Worm (Caenorhabditis elegans) whole organism, young adult: Measurements from ENCODE around the gene F57B9.3.

Experiments
- B0019.2 ChIP-seq: fragments of 200-800 bp; sonication (Bioruptor generic); conservative IDR thresholded peaks from 2 replicates; pipeline ENCODE4 v1.3.6; 2022; ENCODE audit warnings: missing genetic modification reagents, missing genetic modification characterization, missing compliant biosample characterization
- B0261.1 ChIP-seq: sonication (generic microtip); optimal IDR thresholded peaks from 2 replicates; lab custom pipeline; 2016; ENCODE audit warnings: mild to moderate bottlenecking, missing genetic modification characterization, moderate library complexity, missing compliant biosample characterization
- C06A6.2 ChIP-seq: fragments of 200-800 bp; sonication (Bioruptor generic); conservative IDR thresholded peaks from 2 replicates; pipeline ENCODE4 v1.3.6; 2022; ENCODE audit warnings: missing genetic modification characterization, missing compliant biosample characterization
- D2030.7 ChIP-seq: fragments of 200-800 bp; sonication (Bioruptor generic); IDR thresholded peaks from 2 replicates; pipeline ENCODE4 v1.3.6; 2022; ENCODE audit warnings: missing genetic modification reagents, missing genetic modification characterization, missing compliant biosample characterization
- F22D6.2 ChIP-seq: sonication (generic microtip); optimal IDR thresholded peaks from 2 replicates; lab custom pipeline; 2016; ENCODE audit warnings: mild to moderate bottlenecking, missing genetic modification characterization, missing compliant biosample characterization
- F55B11.4 ChIP-seq: sonication (generic microtip); optimal IDR thresholded peaks from 2 replicates; lab custom pipeline; 2016; ENCODE audit warnings: missing compliant biosample characterization, missing genetic modification characterization, borderline replicate concordance; ENCODE audit not compliant: insufficient read depth
- K11D2.4 ChIP-seq: fragments of 200-800 bp; sonication (Bioruptor generic); IDR thresholded peaks from 2 replicates; pipeline ENCODE4 v1.3.6; 2022; ENCODE audit warnings: missing genetic modification reagents, missing genetic modification characterization, missing compliant biosample characterization
- T07F8.4 ChIP-seq: sonication (generic microtip); optimal IDR thresholded peaks from 2 replicates; lab custom pipeline; 2016; ENCODE audit warnings: mild to moderate bottlenecking, missing genetic modification characterization, moderate library complexity, missing compliant biosample characterization
- T26A5.8 ChIP-seq: sonication (generic microtip); optimal IDR thresholded peaks from 2 replicates; lab custom pipeline; 2016; ENCODE audit warnings: missing genetic modification characterization, missing compliant biosample characterization
- Y53F4B.3 ChIP-seq: fragments of 200-800 bp; sonication (Bioruptor generic); IDR thresholded peaks from 2 replicates; pipeline ENCODE4 v1.3.6; 2022; ENCODE audit warnings: missing genetic modification reagents, missing genetic modification characterization, missing compliant biosample characterization
- Y53G8AR.9 ChIP-seq: fragments of 200-800 bp; sonication (Bioruptor generic); conservative IDR thresholded peaks from 2 replicates; pipeline ENCODE4 v1.3.6; 2022; ENCODE audit warnings: missing genetic modification reagents, missing genetic modification characterization, missing compliant biosample characterization
- Y56A3A.18 ChIP-seq: fragments of 200-800 bp; sonication (Bioruptor generic); IDR thresholded peaks from 2 replicates; pipeline ENCODE4 v1.3.6; 2022; ENCODE audit warnings: missing genetic modification reagents, missing genetic modification characterization, missing compliant biosample characterization
- Y79H2A.3 ChIP-seq: fragments of 200-800 bp; sonication (Bioruptor generic); conservative IDR thresholded peaks from 2 replicates; pipeline ENCODE4 v1.3.6; 2022; ENCODE audit warnings: missing genetic modification reagents, missing genetic modification characterization, missing compliant biosample characterization
- ama-1 ChIP-seq, 3 experiments: fragments of 150-350 bp in 1 of 3; sonication (generic microtip) in 2 of 3; optimal IDR thresholded peaks; 2 replicates each; lab custom pipeline; 2014 to 2018; ENCODE audit warnings: missing biosample characterization in 2 of 3, missing genetic modification characterization in 2 of 3, missing genetic modification reagents in 2 of 3
- aptf-3 ChIP-seq: fragments of 200-800 bp; sonication (Bioruptor generic); IDR thresholded peaks from 2 replicates; pipeline ENCODE4 v1.3.6; 2022; ENCODE audit warnings: missing genetic modification characterization, missing compliant biosample characterization
- athp-1 ChIP-seq: sonication (generic microtip); optimal IDR thresholded peaks from 2 replicates; lab custom pipeline; 2017; ENCODE audit warnings: mild to moderate bottlenecking, missing genetic modification characterization, missing compliant biosample characterization
- attf-6 ChIP-seq: fragments of 200-800 bp; sonication (Bioruptor generic); IDR thresholded peaks from 2 replicates; pipeline ENCODE4 v1.3.6; 2022; ENCODE audit warnings: missing genetic modification reagents, missing genetic modification characterization, missing compliant biosample characterization
- bed-2 ChIP-seq: fragments of 200-800 bp; sonication (Bioruptor generic); IDR thresholded peaks from 2 replicates; pipeline ENCODE4 v1.3.6; 2022; ENCODE audit warnings: missing genetic modification reagents, missing genetic modification characterization, missing compliant biosample characterization
- cebp-2 ChIP-seq: fragments of 200-800 bp; sonication (Bioruptor generic); IDR thresholded peaks from 2 replicates; pipeline ENCODE4 v1.3.6; 2022; ENCODE audit warnings: missing genetic modification characterization, missing compliant biosample characterization
- ceh-58 ChIP-seq: fragments of 200-800 bp; sonication (Bioruptor generic); IDR thresholded peaks from 2 replicates; pipeline ENCODE4 v1.3.6; 2022; ENCODE audit warnings: missing genetic modification characterization, missing compliant biosample characterization
- ceh-91 ChIP-seq: fragments of 200-800 bp; sonication (Bioruptor generic); IDR thresholded peaks from 2 replicates; pipeline ENCODE4 v1.3.6; 2022; ENCODE audit warnings: missing genetic modification reagents, missing genetic modification characterization, missing compliant biosample characterization
- egl-18 ChIP-seq: fragments of 200-800 bp; sonication (Bioruptor generic); IDR thresholded peaks from 2 replicates; pipeline ENCODE4 v1.3.6; 2022; ENCODE audit warnings: missing genetic modification reagents, missing genetic modification characterization, missing compliant biosample characterization
- ekl-4 ChIP-seq: fragments of 200-800 bp; sonication (Bioruptor generic); IDR thresholded peaks from 2 replicates; pipeline ENCODE4 v1.3.6; 2022; ENCODE audit warnings: missing genetic modification reagents, missing genetic modification characterization, missing compliant biosample characterization
- gei-17 ChIP-seq: fragments of 200-800 bp; sonication (Bioruptor generic); optimal IDR thresholded peaks from 2 replicates; lab custom pipeline; 2018; ENCODE audit warnings: mild to moderate bottlenecking, missing genetic modification characterization, missing compliant biosample characterization
- hmg-20 ChIP-seq: fragments of 200-800 bp; sonication (Bioruptor generic); IDR thresholded peaks from 2 replicates; pipeline ENCODE4 v1.3.6; 2022; ENCODE audit warnings: missing genetic modification reagents, missing genetic modification characterization, missing compliant biosample characterization
- hrde-1 ChIP-seq: sonication (generic microtip); optimal IDR thresholded peaks from 2 replicates; lab custom pipeline; 2016; ENCODE audit warnings: missing genetic modification characterization, mild to moderate bottlenecking, missing compliant biosample characterization, moderate library complexity, missing genotype, missing genetic modification reagents, borderline replicate concordance
- let-526 ChIP-seq: fragments of 200-800 bp; sonication (Bioruptor generic); IDR thresholded peaks from 2 replicates; pipeline ENCODE4 v1.3.6; 2022; ENCODE audit warnings: missing genetic modification reagents, missing genetic modification characterization, missing compliant biosample characterization
- lin-54 ChIP-seq: fragments of 200-800 bp; sonication (Bioruptor generic); optimal IDR thresholded peaks from 2 replicates; lab custom pipeline; 2018; ENCODE audit warnings: mild to moderate bottlenecking, missing genetic modification characterization, missing compliant biosample characterization
- lir-1 ChIP-seq: fragments of 200-800 bp; sonication (Bioruptor generic); conservative IDR thresholded peaks from 2 replicates; pipeline ENCODE4 v1.3.6; 2022; ENCODE audit warnings: missing genetic modification reagents, missing genetic modification characterization, missing compliant biosample characterization
- lsy-27 ChIP-seq: sonication (generic microtip); optimal IDR thresholded peaks from 2 replicates; lab custom pipeline; 2017; ENCODE audit warnings: missing genetic modification characterization, mild to moderate bottlenecking, missing compliant biosample characterization, antibody characterized with exemption, missing genotype, borderline replicate concordance; ENCODE audit not compliant: insufficient read depth
- madf-10 ChIP-seq: sonication (generic microtip); optimal IDR thresholded peaks from 2 replicates; lab custom pipeline; 2016; ENCODE audit warnings: mild to moderate bottlenecking, missing genetic modification characterization, missing compliant biosample characterization
- madf-3 ChIP-seq: fragments of 200-800 bp; sonication (Bioruptor generic); IDR thresholded peaks from 2 replicates; pipeline ENCODE4 v1.3.6; 2022; ENCODE audit warnings: missing genetic modification reagents, missing genetic modification characterization, missing compliant biosample characterization
- mcd-1 ChIP-seq: fragments of 200-800 bp; sonication (Bioruptor generic); IDR thresholded peaks from 2 replicates; pipeline ENCODE4 v1.3.6; 2022; ENCODE audit warnings: missing genetic modification reagents, missing genetic modification characterization, missing compliant biosample characterization
- mel-28 ChIP-seq: sonication (generic microtip); optimal IDR thresholded peaks from 2 replicates; lab custom pipeline; 2016; ENCODE audit warnings: borderline replicate concordance, mild to moderate bottlenecking, missing genetic modification characterization, missing compliant biosample characterization
- mes-4 ChIP-seq: sonication (generic microtip); optimal IDR thresholded peaks from 2 replicates; lab custom pipeline; 2016; ENCODE audit warnings: missing genotype, missing genetic modification characterization, missing compliant biosample characterization
- mxl-1 ChIP-seq: sonication (generic microtip); optimal IDR thresholded peaks from 2 replicates; lab custom pipeline; 2016; ENCODE audit warnings: missing genetic modification characterization, missing compliant biosample characterization
- nfya-1 ChIP-seq: sonication (generic microtip); optimal IDR thresholded peaks from 2 replicates; lab custom pipeline; 2017; ENCODE audit warnings: antibody characterized with exemption, missing compliant biosample characterization, missing genetic modification characterization, borderline replicate concordance; ENCODE audit not compliant: insufficient read depth
- nhr-80 ChIP-seq: sonication (generic microtip); optimal IDR thresholded peaks from 2 replicates; lab custom pipeline; 2016; ENCODE audit warnings: missing genetic modification characterization, missing compliant biosample characterization
- rcor-1 ChIP-seq: fragments of 200-800 bp; sonication (Bioruptor generic); IDR thresholded peaks from 2 replicates; pipeline ENCODE4 v1.3.6; 2022; ENCODE audit warnings: missing genetic modification reagents, missing genetic modification characterization, missing compliant biosample characterization
- sea-2 ChIP-seq: fragments of 200-800 bp; sonication (Bioruptor generic); IDR thresholded peaks from 2 replicates; pipeline ENCODE4 v1.3.6; 2022; ENCODE audit warnings: missing genetic modification characterization, missing compliant biosample characterization
- snpc-1.1 ChIP-seq: sonication (generic microtip); optimal IDR thresholded peaks from 2 replicates; lab custom pipeline; 2017; ENCODE audit warnings: missing genetic modification characterization, mild to moderate bottlenecking, missing compliant biosample characterization, antibody characterized with exemption, moderate library complexity, missing genotype, missing genetic modification reagents; ENCODE audit not compliant: insufficient read depth
- somi-1 ChIP-seq: fragments of 200-800 bp; sonication (Bioruptor generic); optimal IDR thresholded peaks from 2 replicates; lab custom pipeline; 2018; ENCODE audit warnings: mild to moderate bottlenecking, missing genetic modification characterization, missing compliant biosample characterization
- tbx-9 ChIP-seq: sonication (generic microtip); optimal IDR thresholded peaks from 2 replicates; lab custom pipeline; 2016; ENCODE audit warnings: borderline replicate concordance, missing genetic modification characterization, inconsistent platforms, missing compliant biosample characterization
- unc-130 ChIP-seq: sonication (generic microtip); optimal IDR thresholded peaks from 2 replicates; lab custom pipeline; 2016; ENCODE audit warnings: missing genetic modification reagents, missing genetic modification characterization, missing compliant biosample characterization
- unc-62 ChIP-seq: fragments of 150-350 bp; optimal IDR thresholded peaks from 2 replicates; lab custom pipeline; 2014; ENCODE audit warnings: missing biosample characterization, missing genetic modification reagents, missing genetic modification characterization
- ztf-25 ChIP-seq: fragments of 200-800 bp; sonication (Bioruptor generic); IDR thresholded peaks from 2 replicates; pipeline ENCODE4 v1.3.6; 2022; ENCODE audit warnings: missing genetic modification reagents, missing genetic modification characterization, missing compliant biosample characterization
- ztf-26 ChIP-seq: sonication (generic microtip); optimal IDR thresholded peaks from 2 replicates; lab custom pipeline; 2017; ENCODE audit warnings: missing genetic modification characterization, missing compliant biosample characterization
- ztf-3 ChIP-seq: fragments of 200-800 bp; sonication (Bioruptor generic); optimal IDR thresholded peaks from 2 replicates; lab custom pipeline; 2018; ENCODE audit warnings: mild to moderate bottlenecking, missing genetic modification characterization, missing compliant biosample characterization

F57B9.3 gene

DNA sequence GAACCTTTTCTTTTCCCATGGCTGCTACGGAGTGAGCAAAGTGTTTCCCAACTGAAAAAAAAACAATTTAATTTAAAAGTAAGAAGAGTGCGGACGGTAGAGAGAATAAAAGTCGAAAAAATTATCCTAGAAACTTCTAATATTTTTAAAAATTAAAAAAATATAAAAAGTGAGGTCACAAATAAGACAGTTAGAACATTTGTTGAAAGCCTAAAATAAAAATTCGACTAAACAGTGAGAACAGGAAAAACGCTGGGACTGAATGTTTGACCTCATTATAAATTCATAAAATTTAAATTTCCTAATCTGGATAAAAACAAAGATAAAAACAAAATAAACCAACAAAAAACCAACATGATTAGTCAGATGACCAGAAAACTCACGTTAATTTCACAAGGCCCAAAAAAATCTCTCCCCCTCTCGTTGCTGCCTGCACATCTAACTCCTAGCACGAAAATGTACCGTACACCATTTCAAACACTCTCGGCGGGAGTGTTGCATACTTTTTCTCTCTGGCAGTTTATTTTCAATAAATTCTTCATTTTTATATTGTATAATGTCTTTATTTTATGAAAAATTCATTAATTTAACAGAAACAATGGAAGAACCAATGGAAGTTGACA lies 32.1 kb downstream of the F57B9.3 start, which contains the start of the genes eef-1A.1 and rfc-4 (continued):
- TF ChIP-seq egl-18 (GFP tag; lab: Robert Waterston, UW) (no peak), hrde-1 (tag; lab: Kevin White, UChicago) (peak; percentile 20), let-526 (peak; percentile 71; the same call in 1 of the 2 replicates), athp-1 (peak; percentile 51), bed-2 (GFP tag; lab: Robert Waterston, UW) (no peak), cebp-2 (GFP tag; lab: Robert Waterston, UW) (no peak), nhr-80 (peak; percentile 79), unc-62 (no peak), tbx-9 (tag; lab: Kevin White, UChicago) (no peak), B0019.2 (GFP tag; lab: Robert Waterston, UW) (no peak; the same call in 1 of the 2 replicates), nfya-1 (no peak), Y53F4B.3 (no peak), lsy-27 (peak; percentile 60), F55B11.4 (tag; lab: Kevin White, UChicago) (no peak), Y79H2A.3 (GFP tag; lab: Robert Waterston, UW) (no peak), D2030.7 (GFP tag; lab: Robert Waterston, UW) (peak; percentile 84), Y53G8AR.9 (GFP tag; lab: Robert Waterston, UW) (peak; percentile 81), mes-4 (no peak), C06A6.2 (GFP tag; lab: Robert Waterston, UW) (peak; percentile 72), madf-10 (tag; lab: Kevin White, UChicago) (peak; percentile 68), T26A5.8 (no peak), snpc-1.1 (tag; lab: Kevin White, UChicago) (peak; percentile 61), F22D6.2 (tag; lab: Kevin White, UChicago) (peak; percentile 55), rcor-1 (GFP tag; lab: Robert Waterston, UW) (peak; percentile 90), hmg-20 (GFP tag; lab: Robert Waterston, UW) (no peak), lir-1 (GFP tag; lab: Robert Waterston, UW) (peak; percentile 81), gei-17 (GFP tag; lab: Kevin White, UChicago) (peak; percentile 58), K11D2.4 (GFP tag; lab: Robert Waterston, UW) (peak; percentile 84), somi-1 (GFP tag; lab: Kevin White, UChicago) (peak; percentile 72), ekl-4 (GFP tag; lab: Robert Waterston, UW) (peak; percentile 93), madf-3 (GFP tag; lab: Robert Waterston, UW) (peak; percentile 94), mcd-1 (GFP tag; lab: Robert Waterston, UW) (peak; percentile 91), sea-2 (GFP tag; lab: Robert Waterston, UW) (no peak), Y56A3A.18 (GFP tag; lab: Robert Waterston, UW) (no peak), lin-54 (GFP tag; lab: Kevin White, UChicago) (peak; percentile 98), aptf-3 (GFP tag; lab: Robert Waterston, UW) (no peak), ztf-3 (no peak), mel-28 (tag; lab: Kevin White, UChicago) (no peak), ztf-25 (GFP tag; lab: Robert Waterston, UW) (no peak), B0261.1 (tag; lab: Kevin White, UChicago) (peak; percentile 15), unc-130 (GFP tag; lab: Kevin White, UChicago) (peak; percentile 67), attf-6 (GFP tag; lab: Robert Waterston, UW) (no peak), ama-1 (optimal IDR thresholded peaks at IDR 0.05; lab: Kevin White, UChicago) (peak; percentile 61), ama-1 (GFP tag; optimal IDR thresholded peaks at IDR 0.05; lab: Kevin White, UChicago) (no peak), ztf-26 (tag; lab: Kevin White, UChicago) (peak; percentile 82), T07F8.4 (tag; lab: Kevin White, UChicago) (no peak), ceh-91 (peak; percentile 77), mxl-1 (tag; lab: Kevin White, UChicago) (no peak), ceh-58 (GFP tag; lab: Robert Waterston, UW) (no peak)
